Fruit fly (Drosophila melanogaster): ENCODE data around the gene CG45691.

DNA sequence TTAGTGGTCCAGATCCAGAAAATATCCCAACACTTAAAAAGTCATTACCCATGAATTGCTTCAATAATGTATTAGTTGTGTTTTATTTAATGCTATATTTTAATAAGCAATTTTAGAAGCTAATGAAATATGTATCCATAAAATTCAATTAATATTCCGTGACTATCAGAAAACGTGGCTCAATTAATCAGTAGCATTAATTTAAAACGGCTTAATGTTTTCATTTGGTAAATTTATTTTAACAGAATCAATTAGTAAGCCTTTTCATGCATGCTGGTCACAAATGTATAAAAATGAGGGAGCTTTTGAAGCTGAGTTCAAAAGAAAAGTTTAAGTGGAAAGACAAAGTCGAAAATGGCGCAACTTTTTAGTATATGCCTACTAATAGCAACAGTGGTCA, 34.6 kb downstream of the CG45691 start, which contains the start of gene CG15140:
- TF ChIP-seq kay (GFP tag; ENCODE audit: borderline replicate concordance) (no peak), CG1620 (GFP tag; optimal IDR thresholded peaks at IDR 0.05) (no peak), Hr96 (GFP tag; optimal IDR thresholded peaks at IDR 0.05) (no peak), Clk (GFP tag; optimal IDR thresholded peaks at IDR 0.05) (no peak), bab1 (GFP tag; optimal IDR thresholded peaks at IDR 0.05) (no peak), CG7101 (tag; optimal IDR thresholded peaks at IDR 0.05) (no peak), CG33017 (tag; optimal IDR thresholded peaks at IDR 0.05) (no peak), ovo (GFP tag; optimal IDR thresholded peaks at IDR 0.05) (no peak), CG14711 (tag; optimal IDR thresholded peaks at IDR 0.05) (no peak), pad (GFP tag; optimal IDR thresholded peaks at IDR 0.05) (no peak), tj (GFP tag; optimal IDR thresholded peaks at IDR 0.05) (no peak), cic (GFP tag; optimal IDR thresholded peaks at IDR 0.05) (no peak), cnc (optimal IDR thresholded peaks at IDR 0.05) (no peak), Crg-1 (GFP tag; optimal IDR thresholded peaks at IDR 0.05) (no peak)

All from whole organism, adult.